Worm (Caenorhabditis elegans) whole organism, young adult: ENCODE measurements around the gene col-171.
A peak's percentile ranks its signal among the peaks of the same experiment; 100 is the strongest.

ENCODE experiments used
- ama-1 ChIP-seq, 3 experiments: fragments of 150-350 bp in 1 of 3; sonication (generic microtip) in 2 of 3; optimal IDR thresholded peaks; 2 replicates each; lab custom pipeline; 2014 to 2018; ENCODE audit warnings: missing biosample characterization in 2 of 3, missing genetic modification characterization in 2 of 3, missing genetic modification reagents in 2 of 3
- ceh-58 ChIP-seq: fragments of 200-800 bp; sonication (Bioruptor generic); IDR thresholded peaks from 2 replicates; pipeline ENCODE4 v1.3.6; 2022; ENCODE audit warnings: missing genetic modification characterization, missing compliant biosample characterization
- lir-1 ChIP-seq: fragments of 200-800 bp; sonication (Bioruptor generic); conservative IDR thresholded peaks from 2 replicates; pipeline ENCODE4 v1.3.6; 2022; ENCODE audit warnings: missing genetic modification reagents, missing genetic modification characterization, missing compliant biosample characterization
- mes-4 ChIP-seq: sonication (generic microtip); optimal IDR thresholded peaks from 2 replicates; lab custom pipeline; 2016; ENCODE audit warnings: missing genotype, missing genetic modification characterization, missing compliant biosample characterization
- snpc-1.3 ChIP-seq: sonication (generic microtip); optimal IDR thresholded peaks from 2 replicates; lab custom pipeline; 2017; ENCODE audit warnings: missing genetic modification characterization, mild to moderate bottlenecking, missing compliant biosample characterization, antibody characterized with exemption, moderate library complexity, missing genotype, missing genetic modification reagents; ENCODE audit not compliant: insufficient read depth
- sptf-2 ChIP-seq: fragments of 200-800 bp; sonication (Bioruptor generic); optimal IDR thresholded peaks from 2 replicates; lab custom pipeline; 2018; ENCODE audit warnings: mild to moderate bottlenecking, missing genetic modification characterization, missing compliant biosample characterization

ce11 chrX:6286154-6286553 lies 47.9 kb upstream of the col-171 start:
- TF ChIP-seq ama-1 (optimal IDR thresholded peaks at IDR 0.05; lab: Kevin White, UChicago): no peak
- TF ChIP-seq ama-1 (GFP tag; optimal IDR thresholded peaks at IDR 0.05; lab: Kevin White, UChicago): peak; percentile 67 to 84
- TF ChIP-seq mes-4 (tag; lab: Kevin White, UChicago): peak; percentile 43
- TF ChIP-seq lir-1: no peak
- peak; percentile 75 for TF ChIP-seq sptf-2 (GFP tag; lab: Kevin White, UChicago)
- peak; percentile 94 for TF ChIP-seq snpc-1.3 (tag; lab: Kevin White, UChicago)
- no peak for TF ChIP-seq ceh-58
